Fruit fly (Drosophila melanogaster) whole organism, wandering third instar larva: Measurements from ENCODE around the gene UQCR-14.

ENCODE experiments used
- GATAd ChIP-seq: sonication (Bioruptor generic); optimal IDR thresholded peaks from 2 replicates; lab custom pipeline; 2016; ENCODE audit warnings: missing biosample characterization, missing genetic modification characterization
- br ChIP-seq: fragments of 200-800 bp; sonication (Bioruptor generic); optimal IDR thresholded peaks from 2 replicates; lab custom pipeline; 2016; ENCODE audit warnings: missing biosample characterization, missing genetic modification characterization
- h ChIP-seq: fragments of 200-800 bp; sonication (Bioruptor generic); optimal IDR thresholded peaks from 3 replicates; lab custom pipeline; 2016; ENCODE audit warnings: missing biosample characterization, mild to moderate bottlenecking, missing genetic modification characterization

dm6 chrX:16270795-16271194, 15.3 kb upstream of the UQCR-14 start, which contains the start of gene Mfe2:
- TF ChIP-seq h (GFP tag; lab: Kevin White, UChicago) (peak; percentile 64), br (GFP tag; lab: Kevin White, UChicago) (peak; percentile 40), GATAd (GFP tag; lab: Kevin White, UChicago) (no peak)
